Fruit fly (Drosophila melanogaster) whole organism, larva: Measurements from ENCODE around the gene Fntb.
A peak's percentile ranks its signal among the peaks of the same experiment; 100 is the strongest.

Experiments
- noc ChIP-seq: fragments of 200-800 bp; sonication (Bioruptor generic); optimal IDR thresholded peaks from 3 replicates; lab custom pipeline; 2019; ENCODE audit warnings: missing biosample characterization, mild to moderate bottlenecking, missing genetic modification characterization, moderate library complexity

Fntb gene

DNA sequence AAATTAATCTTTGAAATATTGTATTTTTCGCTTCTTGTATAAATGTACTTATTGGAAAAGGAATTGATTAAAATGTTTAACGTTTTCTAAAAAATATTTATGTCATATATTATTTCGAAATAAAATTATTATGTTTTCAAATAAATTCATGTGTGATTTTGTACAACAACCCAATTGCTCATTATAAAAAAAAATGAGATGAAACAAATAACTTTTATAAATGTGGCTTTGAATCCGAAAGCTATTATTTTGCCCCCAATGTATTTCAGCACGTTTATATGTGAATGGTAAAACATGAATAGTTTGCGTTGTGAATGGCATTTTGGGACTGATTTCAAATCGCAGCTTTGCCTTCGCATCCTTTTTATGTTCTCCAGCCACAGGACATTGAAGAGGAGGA lies 1.8 kb downstream of the Fntb start, which contains the start of gene CG14881:
CG14881 (plus strand) TSS at position 301 of the 400 bp plus-strand sequence.
- no peak for TF ChIP-seq noc (tag; lab: Kevin White, UChicago)

dm6 chr3R:16436374-16437037 lies 3.7 kb downstream of the Fntb start, which contains the start of gene mRpS33:
Gene mRpS33, minus strand, starts transcription at chr3R:16436597.
- TF ChIP-seq noc (tag; lab: Kevin White, UChicago): no peak

DNA sequence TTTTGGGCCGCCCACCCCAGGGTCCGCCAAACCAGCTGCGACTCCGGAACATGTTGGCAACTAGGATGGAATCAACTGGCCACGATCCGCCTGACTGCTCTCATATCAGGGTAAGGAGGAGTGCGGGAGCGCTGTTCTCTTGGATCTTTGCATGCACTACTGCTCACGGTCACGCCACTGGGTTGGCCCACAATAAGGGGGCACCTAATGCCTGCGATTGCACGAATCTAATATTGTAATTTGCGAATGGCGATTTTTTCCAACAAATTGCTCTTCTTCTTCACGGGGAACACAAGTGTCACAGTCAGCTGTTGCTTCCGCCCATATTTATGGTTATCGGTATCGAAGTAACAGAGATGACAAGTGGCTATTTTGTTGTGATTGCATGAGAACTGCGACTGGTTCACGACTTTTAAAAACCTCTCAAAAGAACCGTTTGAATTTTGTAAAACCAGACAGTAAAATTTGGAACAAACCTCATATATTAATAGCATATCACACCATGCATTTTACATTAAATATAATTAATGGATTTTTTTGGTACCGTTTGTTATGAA lies 8.6 kb downstream of the Fntb start, which contains the start of gene ema:
ema (minus strand) TSS at position 295 of the 557 bp plus-strand sequence.
- no peak for TF ChIP-seq noc (tag; lab: Kevin White, UChicago)

dm6 chr3R:16442937-16443336 lies 10.1 kb downstream of the Fntb start, which contains the start of the genes Ttc1 and CG14882:
Gene Ttc1, minus strand, starts transcription at chr3R:16443007.
Gene CG14882, plus strand, starts transcription at chr3R:16443207.
- TF ChIP-seq noc (tag; lab: Kevin White, UChicago): peak; percentile 86

dm6 chr3R:16446836-16447235 lies 14.0 kb downstream of the Fntb start:
- peak; percentile 7 for TF ChIP-seq noc (tag; lab: Kevin White, UChicago)

DNA sequence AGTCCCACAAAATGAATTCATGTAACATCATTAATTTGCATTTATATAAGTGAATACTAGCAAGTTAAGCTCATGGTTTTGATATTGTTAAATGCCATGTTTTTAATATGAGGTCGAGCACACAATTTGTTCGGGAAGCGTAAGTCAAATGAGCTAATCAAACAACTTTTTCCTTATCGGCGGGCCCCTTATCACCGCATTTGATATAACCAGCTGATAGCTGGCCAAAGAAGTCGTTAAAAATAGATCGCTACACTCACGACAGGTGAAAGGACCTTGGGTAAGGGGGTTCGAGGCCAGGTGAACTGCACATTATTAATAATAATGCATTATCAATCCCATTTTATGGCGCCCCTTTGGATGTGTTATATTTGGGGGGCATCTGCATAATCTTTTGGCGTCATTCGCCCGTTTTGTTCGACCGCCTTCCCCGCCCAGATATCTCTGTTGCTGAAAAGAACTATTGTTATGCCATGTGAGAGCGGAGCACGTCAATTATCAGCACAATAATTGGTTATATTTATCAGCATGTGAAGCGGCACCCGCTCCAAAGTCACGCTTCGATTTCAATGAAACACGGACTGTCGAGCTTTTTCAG lies 14.7 kb downstream of the Fntb start:
- TF ChIP-seq noc (tag; lab: Kevin White, UChicago): no peak

DNA sequence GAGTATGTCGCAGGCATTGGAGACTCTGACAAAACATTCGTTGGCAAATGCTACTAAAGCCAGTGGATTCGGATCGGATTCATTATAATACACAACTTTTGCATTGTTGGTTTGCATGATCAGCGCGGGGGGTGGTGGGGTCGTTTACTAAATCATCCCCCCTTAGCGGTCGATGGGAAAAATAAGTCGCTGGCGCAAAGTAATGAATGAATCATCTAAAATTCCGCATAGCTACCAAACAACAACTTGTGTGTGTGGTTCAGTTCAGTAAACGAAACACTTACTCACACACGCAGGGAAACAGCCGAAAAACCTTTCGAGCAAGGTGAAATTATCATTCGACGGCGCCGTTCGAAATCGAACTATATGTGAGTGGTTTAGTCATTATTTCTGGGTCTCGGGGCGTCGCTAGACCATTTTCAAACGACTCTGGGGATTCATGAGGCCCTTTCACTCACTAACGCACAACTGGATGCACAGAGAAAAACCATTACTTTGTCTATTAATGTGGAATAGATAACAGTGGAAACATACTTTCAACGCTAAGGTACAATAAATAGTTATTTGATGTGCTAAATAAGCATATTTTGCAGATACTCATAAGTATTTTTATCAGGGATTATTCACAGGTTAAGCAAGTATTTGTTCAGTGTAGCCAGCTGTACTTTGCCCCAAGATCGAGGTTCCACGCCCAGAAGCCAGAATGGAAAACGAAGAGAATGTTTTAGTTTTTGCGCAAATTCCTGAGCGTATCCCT lies 15.8 kb downstream of the Fntb start:
- TF ChIP-seq noc (tag; lab: Kevin White, UChicago): peak; percentile 80

dm6 chr3R:16449187-16449973 lies 16.6 kb downstream of the Fntb start:
- peak; percentile 84 for TF ChIP-seq noc (tag; lab: Kevin White, UChicago)

DNA sequence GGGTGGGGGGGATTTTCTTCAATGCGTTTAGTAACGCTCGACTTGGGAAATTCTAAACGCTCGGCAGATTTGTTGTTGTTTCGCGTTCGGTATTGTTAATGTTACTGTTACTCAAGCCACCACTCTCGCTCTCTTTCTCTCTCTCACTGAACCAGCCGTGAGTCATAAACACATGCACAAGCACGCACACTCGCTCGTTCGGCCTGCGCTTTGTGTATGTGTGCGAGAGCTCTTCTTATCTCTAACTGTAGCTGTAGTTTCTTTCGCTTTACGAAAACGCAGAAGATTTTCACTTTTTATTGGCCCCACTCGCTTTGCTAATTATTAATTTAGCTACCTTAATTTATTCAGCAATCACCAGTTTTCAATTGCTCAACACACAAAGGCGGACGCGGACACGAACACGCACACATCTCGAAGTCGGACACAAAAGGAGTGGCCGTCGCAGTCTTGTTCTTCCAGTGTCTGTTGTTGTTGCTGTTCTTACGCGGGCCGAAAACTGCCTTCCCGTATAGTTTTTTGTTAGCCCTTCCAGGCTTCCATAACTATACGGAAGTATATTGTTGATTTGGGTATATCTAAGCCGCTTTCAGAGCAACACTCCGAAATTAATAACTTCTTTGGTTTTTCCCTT lies 20.3 kb downstream of the Fntb start:
- TF ChIP-seq noc (tag; lab: Kevin White, UChicago): no peak

dm6 chr3R:16453597-16453996 lies 20.8 kb downstream of the Fntb start, which contains the start of gene Pak3:
Gene Pak3, minus strand, starts transcription at chr3R:16453821.
- no peak for TF ChIP-seq noc (tag; lab: Kevin White, UChicago)

- no peak for TF ChIP-seq noc (tag; lab: Kevin White, UChicago)
These were observed 21.4 kb downstream of the Fntb start, which contains the start of gene CG10405 for dm6 chr3R:16454192-16454591. Gene CG10405, plus strand, starts transcription at chr3R:16454492.

- TF ChIP-seq noc (tag; lab: Kevin White, UChicago): no peak
These were observed 23.1 kb downstream of the Fntb start, which contains the start of gene CG14883 for dm6 chr3R:16455875-16456274. Gene CG14883, plus strand, starts transcription at chr3R:16456052.

- TF ChIP-seq noc (tag; lab: Kevin White, UChicago): no peak
These were observed 23.8 kb downstream of the Fntb start for dm6 chr3R:16456607-16457006.

dm6 chr3R:16468556-16468955 lies 35.8 kb downstream of the Fntb start:
- TF ChIP-seq noc (tag; lab: Kevin White, UChicago): no peak
